Worm (Caenorhabditis elegans) whole organism, L4 larva: Measurements from ENCODE around the gene F41E6.5.

Experiments used
- ama-1 ChIP-seq: fragments of 150-350 bp; optimal IDR thresholded peaks from 2 replicates; lab custom pipeline; 2014; ENCODE audit warnings: inconsistent platforms, mixed read lengths
- ceh-32 ChIP-seq: sonication (generic microtip); optimal IDR thresholded peaks from 2 replicates; lab custom pipeline; 2016; ENCODE audit warnings: mild to moderate bottlenecking, missing genetic modification characterization, missing compliant biosample characterization; ENCODE audit not compliant: poor library complexity
- ceh-44 ChIP-seq: fragments of 200-800 bp; sonication (Bioruptor generic); IDR thresholded peaks from 2 replicates; pipeline ENCODE4 v1.3.6; 2022; ENCODE audit warnings: missing genetic modification reagents, missing genetic modification characterization, missing compliant biosample characterization
- fkh-10 ChIP-seq: fragments of 150-350 bp; optimal IDR thresholded peaks from 2 replicates; lab custom pipeline; 2014; ENCODE audit warnings: missing biosample characterization, missing genetic modification reagents, missing genetic modification characterization
- hmg-1.1 ChIP-seq: fragments of 200-800 bp; sonication (Bioruptor generic); IDR thresholded peaks from 2 replicates; pipeline ENCODE4 v1.3.6; 2022; ENCODE audit warnings: missing genetic modification reagents, missing genetic modification characterization, missing compliant biosample characterization
- lin-1 ChIP-seq: fragments of 200-800 bp; sonication (Bioruptor generic); IDR thresholded peaks from 2 replicates; pipeline ENCODE4 v1.3.6; 2022; ENCODE audit warnings: missing genetic modification reagents, missing genetic modification characterization, missing compliant biosample characterization
- lin-15B ChIP-seq: fragments of 150-350 bp; sonication (generic microtip); optimal IDR thresholded peaks from 3 replicates; lab custom pipeline; 2014; ENCODE audit warnings: missing biosample characterization, missing genetic modification characterization
- lin-38 ChIP-seq: fragments of 200-800 bp; sonication (Bioruptor generic); IDR thresholded peaks from 2 replicates; pipeline ENCODE4 v1.3.6; 2022; ENCODE audit warnings: missing genetic modification reagents, missing genetic modification characterization, missing compliant biosample characterization
- lin-39 ChIP-seq: fragments of 150-350 bp; optimal IDR thresholded peaks from 2 replicates; lab custom pipeline; 2014; ENCODE audit warnings: missing biosample characterization, missing genetic modification reagents, missing genetic modification characterization
- nhr-28 ChIP-seq: fragments of 150-350 bp; optimal IDR thresholded peaks from 2 replicates; lab custom pipeline; 2014; ENCODE audit warnings: missing biosample characterization, missing genetic modification characterization

ce11 chrV:8651007-8651711 is 47.9 kb downstream of the F41E6.5 start:
- TF ChIP-seq lin-15B (tag; lab: Kevin White, UChicago) (no peak), ceh-32 (tag; lab: Kevin White, UChicago) (no peak), lin-39 (tag; lab: Kevin White, UChicago) (no peak), lin-38 (no peak), fkh-10 (GFP tag; lab: Kevin White, UChicago) (no peak), ceh-44 (GFP tag; lab: Robert Waterston, UW) (no peak), lin-1 (GFP tag; lab: Robert Waterston, UW) (peak; percentile 93; the same call in 1 of the 2 replicates), hmg-1.1 (GFP tag; lab: Robert Waterston, UW) (no peak), ama-1 (lab: Kevin White, UChicago) (no peak), nhr-28 (tag; lab: Kevin White, UChicago) (peak; percentile 77)
